Worm (Caenorhabditis elegans): Measurements from ENCODE around the gene adm-2.

adm-2 gene

ce11 chrX:13716313-13716712 is 28.6 kb downstream of the adm-2 start (continued):
- TF ChIP-seq nhr-42 (GFP tag; IDR thresholded peaks at IDR 0.05) (0 out of 2 replicates have a peak, but pooled peaks have one; percentile 40), vab-7 (GFP tag; IDR thresholded peaks at IDR 0.05) (peak; percentile 57; the same call in 1 of the 2 replicates), hlh-30 (tag; optimal IDR thresholded peaks at IDR 0.05; ENCODE audit: insufficient read depth) (peak; percentile 36), ceh-44 (GFP tag; IDR thresholded peaks at IDR 0.05) (0 out of 2 replicates have a peak, but pooled peaks have one; percentile 14), egl-43 (GFP tag; IDR thresholded peaks at IDR 0.05) (no peak), aha-1 (tag) (no peak), sdz-12 (GFP tag; optimal IDR thresholded peaks at IDR 0.05) (no peak), nhr-11 (tag; optimal IDR thresholded peaks at IDR 0.05) (no peak), lim-7 (GFP tag; IDR thresholded peaks at IDR 0.05) (0 out of 2 replicates have a peak, but pooled peaks have one; percentile 40), Y5F2A.4 (GFP tag; optimal IDR thresholded peaks at IDR 0.05) (no peak), ZK546.5 (tag; optimal IDR thresholded peaks at IDR 0.05) (no peak), nhr-102 (tag; optimal IDR thresholded peaks at IDR 0.05) (no peak), ceh-32 (tag; optimal IDR thresholded peaks at IDR 0.05; ENCODE audit: poor library complexity) (no peak), hif-1 (tag; optimal IDR thresholded peaks at IDR 0.05) (no peak), lin-38 (GFP tag; IDR thresholded peaks at IDR 0.05) (peak; percentile 53), hlh-11 (tag; optimal IDR thresholded peaks at IDR 0.05) (peak; percentile 46), nhr-48 (tag; optimal IDR thresholded peaks at IDR 0.05) (no peak), T20F7.1 (GFP tag; optimal IDR thresholded peaks at IDR 0.05) (no peak)

- TF ChIP-seq daf-16 (GFP tag; optimal IDR thresholded peaks at IDR 0.05) (no peak), daf-16 (tag; optimal IDR thresholded peaks at IDR 0.05) (peak; percentile 65), unc-62 (GFP tag; optimal IDR thresholded peaks at IDR 0.05 in 1 of 2) (peak in 1 of 2 experiments; percentile 93), unc-62 (tag; optimal IDR thresholded peaks at IDR 0.05) (no peak), lin-39 (tag; optimal IDR thresholded peaks at IDR 0.05) (no peak), ctbp-1 (GFP tag; IDR thresholded peaks at IDR 0.05) (0 out of 2 replicates have a peak, but pooled peaks have one; percentile 8), tag-97 (GFP tag; IDR thresholded peaks at IDR 0.05) (no peak), lin-38 (GFP tag; IDR thresholded peaks at IDR 0.05) (peak; percentile 56), madf-5 (GFP tag; IDR thresholded peaks at IDR 0.05) (peak in 1 of 2 experiments; percentile 33; a peak in 1 of 4 replicates), zip-11 (GFP tag; IDR thresholded peaks at IDR 0.05) (0 out of 2 replicates have a peak, but pooled peaks have one; percentile 31), dmd-8 (GFP tag; IDR thresholded peaks at IDR 0.05) (no peak), sdz-12 (GFP tag; optimal IDR thresholded peaks at IDR 0.05) (no peak), pha-4 (GFP tag; IDR thresholded peaks at IDR 0.05) (0 out of 2 replicates have a peak, but pooled peaks have one; percentile 57), pha-4 (tag; optimal IDR thresholded peaks at IDR 0.05) (no peak), jun-1 (tag; optimal IDR thresholded peaks at IDR 0.05) (no peak), mxl-2 (GFP tag; conservative IDR thresholded peaks at IDR 0.05) (no peak), mxl-3 (GFP tag; optimal IDR thresholded peaks at IDR 0.05) (no peak), dmd-6 (GFP tag; IDR thresholded peaks at IDR 0.05) (no peak), lsy-2 (tag; optimal IDR thresholded peaks at IDR 0.05) (no peak), gei-8 (GFP tag; optimal IDR thresholded peaks at IDR 0.05) (no peak), lim-7 (GFP tag; IDR thresholded peaks at IDR 0.05) (no peak; the same call in 1 of the 2 replicates), spr-3 (GFP tag; optimal IDR thresholded peaks at IDR 0.05) (no peak), aha-1 (tag) (no peak), nhr-77 (tag; optimal IDR thresholded peaks at IDR 0.05) (no peak), D1046.2 (GFP tag; IDR thresholded peaks at IDR 0.05) (0 out of 2 replicates have a peak, but pooled peaks have one; percentile 43), ceh-44 (GFP tag; IDR thresholded peaks at IDR 0.05) (0 out of 2 replicates have a peak, but pooled peaks have one; percentile 23), snpc-1.2 (GFP tag; IDR thresholded peaks at IDR 0.05) (peak; percentile 71), nhr-28 (tag; optimal IDR thresholded peaks at IDR 0.05) (peak; percentile 51), dve-1 (tag; optimal IDR thresholded peaks at IDR 0.05; ENCODE audit: insufficient read depth) (peak; percentile 25), tra-1 (GFP tag; IDR thresholded peaks at IDR 0.05) (peak; percentile 56; the same call in 1 of the 2 replicates)
These were observed 29.4 kb downstream of the adm-2 start, which contains the start of gene shc-3 for ce11 chrX:13717053-13717671. TSS of gene shc-3 (plus strand) at chrX:13717536.
